Worm (Caenorhabditis elegans) whole organism, L1 larva: Measurements from ENCODE around the gene F19F10.3.

Experiments used
- alr-1 ChIP-seq: fragments of 200-800 bp; sonication (Bioruptor generic); optimal IDR thresholded peaks from 2 replicates; lab custom pipeline; 2018; ENCODE audit warnings: borderline replicate concordance, mild to moderate bottlenecking, missing genetic modification characterization, missing compliant biosample characterization
- lin-39 ChIP-seq: fragments of 150-350 bp; optimal IDR thresholded peaks from 2 replicates; lab custom pipeline; 2014; ENCODE audit warnings: missing biosample characterization, missing genetic modification reagents, missing genetic modification characterization

- TF ChIP-seq lin-39: no peak
- no peak for TF ChIP-seq alr-1 (tag; lab: Kevin White, UChicago)
Measured at ce11 chrV:7506207-7506606, 45.7 kb upstream of the F19F10.3 start.
